Worm (Caenorhabditis elegans) whole organism, late embryonic: ENCODE results near the gene affl-1.
"Not testable (repeated sequence)": the region's sequence is repeated elsewhere in the genome, so short reads cannot be mapped to it uniquely, and the experiment has no call there.

ENCODE experiments used
- C38D4.7 ChIP-seq: fragments of 200-800 bp; sonication (Bioruptor generic); optimal IDR thresholded peaks from 2 replicates; lab custom pipeline; 2018; ENCODE audit warnings: mild to moderate bottlenecking, missing genetic modification characterization, moderate library complexity, missing compliant biosample characterization
- F13H6.1 ChIP-seq: sonication (generic microtip); optimal IDR thresholded peaks from 2 replicates; lab custom pipeline; 2016; ENCODE audit warnings: missing genetic modification characterization, missing compliant biosample characterization
- T23F11.4 ChIP-seq: fragments of 200-800 bp; sonication (Bioruptor generic); optimal IDR thresholded peaks from 2 replicates; lab custom pipeline; 2018; ENCODE audit warnings: mild to moderate bottlenecking, missing genetic modification characterization, missing compliant biosample characterization
- ceh-14 ChIP-seq: sonication (generic microtip); optimal IDR thresholded peaks from 2 replicates; lab custom pipeline; 2016; ENCODE audit warnings: missing genotype, missing genetic modification characterization, missing compliant biosample characterization
- ceh-2 ChIP-seq: sonication (generic microtip); optimal IDR thresholded peaks from 2 replicates; lab custom pipeline; 2016; ENCODE audit warnings: missing genotype, missing genetic modification characterization, missing compliant biosample characterization
- ceh-22 ChIP-seq: sonication (generic microtip); optimal IDR thresholded peaks from 2 replicates; lab custom pipeline; 2017; ENCODE audit warnings: missing biosample characterization, missing genetic modification characterization
- ceh-24 ChIP-seq: sonication (generic microtip); optimal IDR thresholded peaks from 2 replicates; lab custom pipeline; 2016; ENCODE audit warnings: mild to moderate bottlenecking, missing genetic modification characterization, missing compliant biosample characterization
- ceh-30 ChIP-seq: fragments of 150-350 bp; optimal IDR thresholded peaks from 2 replicates; lab custom pipeline; 2014; ENCODE audit warnings: missing biosample characterization, missing genetic modification characterization
- ceh-34 ChIP-seq: sonication (generic microtip); optimal IDR thresholded peaks from 2 replicates; lab custom pipeline; 2016; ENCODE audit warnings: mild to moderate bottlenecking, missing genetic modification characterization, missing compliant biosample characterization
- ceh-45 ChIP-seq: fragments of 200-800 bp; sonication (Bioruptor generic); IDR thresholded peaks from 2 replicates; pipeline ENCODE4 v1.3.6; 2022; ENCODE audit warnings: missing genetic modification reagents, missing genetic modification characterization, missing compliant biosample characterization
- ceh-6 ChIP-seq: fragments of 200-800 bp; sonication (Bioruptor generic); optimal IDR thresholded peaks from 2 replicates; lab custom pipeline; 2018; ENCODE audit warnings: mild to moderate bottlenecking, missing genetic modification characterization, missing compliant biosample characterization
- ceh-9 ChIP-seq: sonication (generic microtip); optimal IDR thresholded peaks from 2 replicates; lab custom pipeline; 2016; ENCODE audit warnings: mild to moderate bottlenecking, missing genetic modification characterization, inconsistent platforms, missing compliant biosample characterization
- che-1 ChIP-seq: sonication (generic microtip); optimal IDR thresholded peaks from 2 replicates; lab custom pipeline; 2016; ENCODE audit warnings: mild to moderate bottlenecking, missing genetic modification characterization, missing compliant biosample characterization
- elt-2 ChIP-seq: sonication (generic microtip); optimal IDR thresholded peaks from 2 replicates; lab custom pipeline; 2016; ENCODE audit warnings: missing genetic modification reagents, missing genetic modification characterization, missing compliant biosample characterization
- ets-4 ChIP-seq: sonication (generic microtip); optimal IDR thresholded peaks from 2 replicates; lab custom pipeline; 2016; ENCODE audit warnings: missing genetic modification characterization, missing compliant biosample characterization
- fax-1 ChIP-seq: sonication (generic microtip); optimal IDR thresholded peaks from 2 replicates; lab custom pipeline; 2016; ENCODE audit warnings: missing genotype, missing genetic modification characterization, missing compliant biosample characterization
- fkh-6 ChIP-seq: sonication (generic microtip); optimal IDR thresholded peaks from 2 replicates; lab custom pipeline; 2016; ENCODE audit warnings: missing genetic modification characterization, missing compliant biosample characterization
- gmeb-2 ChIP-seq: sonication (generic microtip); optimal IDR thresholded peaks from 2 replicates; lab custom pipeline; 2016; ENCODE audit warnings: missing genetic modification characterization, inconsistent platforms, missing compliant biosample characterization
- hlh-13 ChIP-seq: fragments of 200-800 bp; sonication (Bioruptor generic); optimal IDR thresholded peaks from 2 replicates; lab custom pipeline; 2018; ENCODE audit warnings: mild to moderate bottlenecking, missing genetic modification characterization, missing compliant biosample characterization
- hlh-30 ChIP-seq: sonication (generic microtip); optimal IDR thresholded peaks from 2 replicates; lab custom pipeline; 2017; ENCODE audit warnings: antibody characterized with exemption, missing genetic modification characterization, missing compliant biosample characterization; ENCODE audit not compliant: insufficient read depth
- hlh-8 ChIP-seq: sonication (generic microtip); optimal IDR thresholded peaks from 2 replicates; lab custom pipeline; 2016; ENCODE audit warnings: missing genotype, missing genetic modification characterization, missing compliant biosample characterization
- lin-11 ChIP-seq: fragments of 200-800 bp; sonication (Bioruptor generic); optimal IDR thresholded peaks from 2 replicates; lab custom pipeline; 2018; ENCODE audit warnings: mild to moderate bottlenecking, missing genetic modification characterization, missing compliant biosample characterization
- madf-2 ChIP-seq: sonication (generic microtip); optimal IDR thresholded peaks from 2 replicates; lab custom pipeline; 2017; ENCODE audit warnings: missing genetic modification characterization, missing compliant biosample characterization
- mec-3 ChIP-seq: sonication (generic microtip); optimal IDR thresholded peaks from 2 replicates; lab custom pipeline; 2016; ENCODE audit warnings: borderline replicate concordance, missing genetic modification characterization, missing compliant biosample characterization
- npax-4 ChIP-seq: sonication (generic microtip); optimal IDR thresholded peaks from 2 replicates; lab custom pipeline; 2016; ENCODE audit warnings: missing genetic modification characterization, missing compliant biosample characterization
- odd-2 ChIP-seq: sonication (generic microtip); optimal IDR thresholded peaks from 2 replicates; lab custom pipeline; 2017; ENCODE audit warnings: antibody characterized with exemption, mild to moderate bottlenecking, missing genetic modification characterization, missing compliant biosample characterization
- pag-3 ChIP-seq: sonication (generic microtip); optimal IDR thresholded peaks from 2 replicates; lab custom pipeline; 2016; ENCODE audit warnings: missing compliant biosample characterization, missing genetic modification characterization, borderline replicate concordance
- pax-1 ChIP-seq: fragments of 150-350 bp; optimal IDR thresholded peaks from 2 replicates; lab custom pipeline; 2014; ENCODE audit warnings: missing biosample characterization, missing genetic modification characterization
- pqm-1 ChIP-seq: sonication (generic microtip); optimal IDR thresholded peaks from 2 replicates; lab custom pipeline; 2016; ENCODE audit warnings: missing genetic modification characterization, missing compliant biosample characterization
- rnt-1 ChIP-seq: sonication (generic microtip); optimal IDR thresholded peaks from 2 replicates; lab custom pipeline; 2016; ENCODE audit warnings: missing genetic modification characterization, missing compliant biosample characterization
- sdc-2 ChIP-seq: sonication (generic microtip); optimal IDR thresholded peaks from 2 replicates; lab custom pipeline; 2016; ENCODE audit warnings: missing genotype, missing genetic modification characterization, missing compliant biosample characterization
- sox-4 ChIP-seq: sonication (generic microtip); optimal IDR thresholded peaks from 2 replicates; lab custom pipeline; 2017; ENCODE audit warnings: mild to moderate bottlenecking, missing genetic modification characterization, inconsistent platforms, missing compliant biosample characterization
- syd-9 ChIP-seq: sonication (generic microtip); optimal IDR thresholded peaks from 2 replicates; lab custom pipeline; 2016; ENCODE audit warnings: mild to moderate bottlenecking, missing genetic modification characterization, moderate library complexity, missing compliant biosample characterization
- ttx-3 ChIP-seq: sonication (generic microtip); optimal IDR thresholded peaks from 2 replicates; lab custom pipeline; 2016; ENCODE audit warnings: missing genetic modification reagents, missing genetic modification characterization, missing compliant biosample characterization
- unc-3 ChIP-seq, 2 experiments: fragments of 200-800 bp in 1 of 2; sonication (Bioruptor generic) in 1 of 2; sonication (generic microtip) in 1 of 2; conservative IDR thresholded peaks in 1 of 2; optimal IDR thresholded peaks in 1 of 2; 2 replicates each; pipeline versions ENCODE4 v1.3.6 to Lab custom; 2016 to 2022; ENCODE audit warnings: missing compliant biosample characterization in 2 of 2, missing genetic modification characterization in 2 of 2, missing genetic modification reagents in 1 of 2
- unc-42 ChIP-seq: sonication (generic microtip); optimal IDR thresholded peaks from 2 replicates; lab custom pipeline; 2016; ENCODE audit warnings: missing genotype, missing genetic modification characterization, missing compliant biosample characterization
- unc-55 ChIP-seq: sonication (generic microtip); optimal IDR thresholded peaks from 2 replicates; lab custom pipeline; 2017; ENCODE audit warnings: missing biosample characterization, missing genetic modification reagents, missing genetic modification characterization
- ztf-16 ChIP-seq: sonication (generic microtip); optimal IDR thresholded peaks from 2 replicates; lab custom pipeline; 2017; ENCODE audit warnings: missing genetic modification characterization, missing compliant biosample characterization

The affl-1 gene

DNA sequence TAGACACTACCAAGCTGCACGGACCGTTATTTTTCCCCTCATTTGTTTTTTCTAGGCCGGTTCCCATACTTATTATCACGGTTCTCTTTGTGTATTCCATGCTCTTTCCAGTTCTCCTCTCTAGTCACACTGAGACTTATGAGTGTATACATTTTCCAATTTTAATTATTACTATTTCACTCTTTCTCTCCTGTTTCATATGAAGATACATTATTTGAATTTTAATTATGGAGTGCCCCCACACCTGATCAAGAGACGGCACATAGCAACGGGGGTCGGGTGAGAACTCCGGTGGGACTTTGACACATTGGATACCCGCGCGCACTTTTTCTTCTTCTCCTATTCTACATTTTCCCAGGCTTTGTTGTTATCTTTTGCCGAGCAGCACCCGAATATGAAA is at the start of gene affl-1:
TSS of gene affl-1 (plus strand) at position 301 of the 400 bp plus-strand sequence.
- TF ChIP-seq ttx-3 (tag; lab: Kevin White, UChicago) (no peak), hlh-8 (no peak), pax-1 (tag; lab: Kevin White, UChicago) (no peak), hlh-13 (no peak), ceh-14 (tag; lab: Kevin White, UChicago) (no peak), ceh-34 (no peak), fax-1 (tag; lab: Kevin White, UChicago) (no peak), che-1 (tag; lab: Kevin White, UChicago) (no peak), unc-55 (GFP tag; lab: Kevin White, UChicago) (no peak), ceh-30 (tag; lab: Kevin White, UChicago) (no peak), npax-4 (no peak), ceh-2 (no peak), syd-9 (no peak), mec-3 (tag; lab: Kevin White, UChicago) (no peak), F13H6.1 (tag; lab: Kevin White, UChicago) (no peak), rnt-1 (no peak)
- TF ChIP-seq, all 69 proteins: peak for 0

DNA sequence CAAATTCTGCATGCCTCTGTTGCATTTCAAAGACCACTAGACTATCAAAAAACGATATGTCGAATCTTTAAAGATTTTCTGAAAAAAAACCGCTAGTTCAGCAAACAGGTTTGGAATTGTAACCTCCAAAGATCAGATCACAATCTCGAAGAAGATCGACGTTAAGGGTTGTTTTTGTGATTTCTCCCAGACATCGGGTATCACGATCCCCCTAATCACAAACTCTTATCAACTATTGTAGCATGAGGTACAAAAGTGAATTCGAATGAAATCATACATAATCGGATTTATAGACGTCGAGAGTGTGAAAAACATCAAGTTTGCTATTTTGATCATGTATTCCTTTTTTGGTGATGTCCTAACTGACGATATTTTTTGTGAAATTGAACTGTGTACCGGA is 39.1 kb upstream of the affl-1 start:
- TF ChIP-seq C38D4.7 (GFP tag; lab: Kevin White, UChicago) = no peak
- TF ChIP-seq ets-4 (tag; lab: Kevin White, UChicago) = no peak
- no peak for TF ChIP-seq ceh-30 (tag; lab: Kevin White, UChicago)
- TF ChIP-seq pqm-1 (tag; lab: Kevin White, UChicago) = no peak
- TF ChIP-seq ceh-2 = no peak
- TF ChIP-seq fax-1 (tag; lab: Kevin White, UChicago) = no peak
- no peak for TF ChIP-seq lin-11 (tag; lab: Kevin White, UChicago)
- TF ChIP-seq mec-3 (tag; lab: Kevin White, UChicago) = no peak
- TF ChIP-seq ceh-22 (tag; lab: Kevin White, UChicago) = no peak
- no peak for TF ChIP-seq madf-2
- TF ChIP-seq ttx-3 (tag; lab: Kevin White, UChicago) = no peak
- TF ChIP-seq hlh-13 = no peak
- no peak for TF ChIP-seq sdc-2 (tag; lab: Kevin White, UChicago)
- no peak for TF ChIP-seq ceh-24 (tag; lab: Kevin White, UChicago)
- no peak for TF ChIP-seq ceh-9 (tag; lab: Kevin White, UChicago)
- no peak for TF ChIP-seq rnt-1
- TF ChIP-seq elt-2 (tag; lab: Kevin White, UChicago) = no peak

DNA sequence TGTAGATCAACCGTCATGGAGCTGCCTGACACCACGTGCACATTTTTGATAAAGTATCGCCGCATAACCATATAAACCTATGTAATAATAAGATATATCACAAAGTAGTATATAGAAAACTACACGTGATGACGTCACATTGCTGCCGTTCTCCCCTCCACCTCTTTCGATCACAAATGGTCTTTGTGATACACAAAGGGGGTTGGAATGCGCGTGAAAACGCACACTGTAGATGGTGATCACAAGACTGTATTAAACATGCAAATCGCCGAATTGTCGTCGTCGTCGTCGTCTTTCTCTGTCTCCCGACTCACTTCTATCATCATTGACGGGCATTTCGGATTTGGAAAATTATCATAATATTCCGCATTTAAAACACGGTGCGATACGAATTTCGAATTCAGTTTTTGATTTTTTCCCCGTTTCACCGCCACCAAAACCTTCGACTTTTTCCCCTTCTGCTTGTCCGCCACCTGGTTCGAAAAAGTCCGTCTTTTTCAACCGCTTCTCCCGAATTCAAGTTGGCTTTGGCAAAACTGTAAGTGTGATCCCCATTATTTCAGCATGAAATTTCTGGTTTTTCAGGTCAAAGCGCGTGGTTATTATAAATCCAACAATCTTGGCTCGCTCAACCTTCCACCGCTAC is 37.7 kb upstream of the affl-1 start, which contains the start of the genes Y55B1BL.1 and Y55B1BL.2:
TSS of gene Y55B1BL.1 (plus strand) at position 217 of the 646 bp plus-strand sequence.
TSS of gene Y55B1BL.2 (plus strand) at position 596 of the 646 bp plus-strand sequence.
- TF ChIP-seq ceh-34 (no peak), fkh-6 (tag; lab: Kevin White, UChicago) (no peak), hlh-30 (tag; lab: Kevin White, UChicago) (peak; percentile 45)

DNA sequence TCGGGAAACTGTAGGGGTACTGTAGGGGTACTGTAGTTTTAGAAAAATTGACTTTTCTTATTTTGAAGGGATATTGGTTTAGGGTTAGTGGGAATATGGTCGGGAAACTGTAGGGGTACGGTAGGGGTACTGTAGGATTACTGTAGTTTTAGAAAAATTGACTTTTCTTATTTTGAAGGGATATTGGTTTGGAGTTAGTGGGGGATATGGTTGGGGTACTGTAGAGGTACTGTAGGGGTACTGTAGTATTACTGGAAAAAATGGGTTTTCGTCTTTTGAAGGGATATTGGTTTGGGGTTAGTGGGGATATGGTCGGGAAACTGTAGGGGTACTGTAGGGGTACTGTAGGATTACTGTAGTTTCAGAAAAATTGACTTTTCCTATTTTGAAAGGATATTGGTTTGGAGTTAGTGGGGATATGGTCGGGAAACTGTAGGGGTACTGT is 24.7 kb upstream of the affl-1 start:
- TF ChIP-seq unc-3 (GFP tag; conservative IDR thresholded peaks at IDR 0.05; lab: Robert Waterston, UW) (peak; percentile 37; the same call in 1 of the 2 replicates), ceh-45 (GFP tag; lab: Robert Waterston, UW) (peak; percentile 71)
- not testable (repeated sequence) for TF ChIP-seq unc-3 (tag; optimal IDR thresholded peaks at IDR 0.05; lab: Kevin White, UChicago)

DNA sequence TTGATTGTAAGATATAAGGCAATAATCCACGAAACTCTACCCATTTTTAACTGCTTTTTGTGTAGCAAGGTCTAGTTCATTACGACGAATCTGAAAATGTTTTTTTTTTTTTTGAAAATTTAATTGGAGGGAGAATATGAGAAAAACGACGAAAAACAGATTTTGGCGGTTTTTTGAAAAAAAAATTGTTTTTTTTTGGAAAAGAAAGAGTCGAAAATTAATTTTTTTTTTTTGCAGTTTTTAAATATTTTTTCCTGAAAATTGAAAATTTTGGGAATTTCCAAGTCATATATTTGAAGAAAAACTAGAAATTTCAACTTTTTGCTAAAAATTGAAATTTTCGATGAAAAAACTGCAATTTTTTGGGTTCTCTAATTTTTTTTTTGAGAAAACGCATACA is 21.4 kb upstream of the affl-1 start, which contains the start of gene stim-1:
TSS of gene stim-1 (minus strand) at position 101 of the 400 bp plus-strand sequence.
- TF ChIP-seq rnt-1 (no peak), npax-4 (no peak), unc-42 (tag; lab: Kevin White, UChicago) (no peak), ceh-6 (GFP tag; lab: Kevin White, UChicago) (no peak), T23F11.4 (no peak), ztf-16 (tag; lab: Kevin White, UChicago) (no peak), odd-2 (tag; lab: Kevin White, UChicago) (no peak), gmeb-2 (tag; lab: Kevin White, UChicago) (no peak), pag-3 (tag; lab: Kevin White, UChicago) (no peak), hlh-30 (tag; lab: Kevin White, UChicago) (no peak), fkh-6 (tag; lab: Kevin White, UChicago) (no peak), mec-3 (tag; lab: Kevin White, UChicago) (no peak), che-1 (tag; lab: Kevin White, UChicago) (no peak), sox-4 (tag; lab: Kevin White, UChicago) (no peak)
